Fruit fly (Drosophila melanogaster) whole organism, embryonic: Measurements from ENCODE around the gene CG9518.

ENCODE experiments used
- Awh ChIP-seq: fragments of 200-800 bp; sonication (Bioruptor generic); IDR thresholded peaks from 2 replicates; pipeline ENCODE4, ENCODE4 v1.3.6; 2022; ENCODE audit warnings: missing biosample characterization, missing genetic modification characterization
- CG10366 ChIP-seq: fragments of 200-800 bp; sonication (Bioruptor generic); IDR thresholded peaks from 2 replicates; pipeline ENCODE4 v1.3.6; 2022; ENCODE audit warnings: missing biosample characterization, missing genetic modification characterization
- CG12104 ChIP-seq: fragments of 200-800 bp; sonication (Bioruptor generic); optimal IDR thresholded peaks from 3 replicates; lab custom pipeline; 2016; ENCODE audit warnings: missing biosample characterization, missing genetic modification characterization
- CG13287 ChIP-seq: fragments of 200-800 bp; sonication (Bioruptor generic); IDR thresholded peaks from 2 replicates; pipeline ENCODE4 v1.3.6; 2022; ENCODE audit warnings: missing biosample characterization, missing genetic modification characterization; ENCODE audit not compliant: partially characterized antibody
- CG13894 ChIP-seq: fragments of 200-800 bp; sonication (Bioruptor generic); optimal IDR thresholded peaks from 3 replicates; lab custom pipeline; 2018; ENCODE audit warnings: missing biosample characterization, mild to moderate bottlenecking, missing genetic modification characterization, moderate library complexity
- CG17802 ChIP-seq: fragments of 200-800 bp; sonication (Bioruptor generic); optimal IDR thresholded peaks from 2 replicates; lab custom pipeline; 2018; ENCODE audit warnings: missing biosample characterization, mild to moderate bottlenecking, missing genetic modification characterization, moderate library complexity
- CG18619 ChIP-seq: fragments of 200-800 bp; sonication (Bioruptor generic); optimal IDR thresholded peaks from 3 replicates; lab custom pipeline; 2017; ENCODE audit warnings: missing biosample characterization, mild to moderate bottlenecking, missing genetic modification characterization
- CG34224 ChIP-seq: fragments of 200-800 bp; sonication (Bioruptor generic); IDR thresholded peaks from 3 replicates; pipeline ENCODE4 v1.3.6; 2022; ENCODE audit warnings: missing biosample characterization, missing genetic modification characterization; ENCODE audit not compliant: partially characterized antibody
- CG4617 ChIP-seq: fragments of 200-800 bp; sonication (Bioruptor generic); optimal IDR thresholded peaks from 3 replicates; lab custom pipeline; 2016; ENCODE audit warnings: missing biosample characterization, missing genetic modification characterization, borderline replicate concordance
- CG6654 ChIP-seq: fragments of 200-800 bp; sonication (Bioruptor generic); optimal IDR thresholded peaks from 2 replicates; lab custom pipeline; 2017; ENCODE audit warnings: missing biosample characterization, mild to moderate bottlenecking, missing genetic modification characterization
- CG6791 ChIP-seq: fragments of 200-800 bp; sonication (Bioruptor generic); IDR thresholded peaks from 3 replicates; pipeline ENCODE4 v1.3.6; 2022; ENCODE audit warnings: missing biosample characterization, missing genetic modification characterization; ENCODE audit not compliant: partially characterized antibody
- CG7271 ChIP-seq: fragments of 200-800 bp; sonication (Bioruptor generic); optimal IDR thresholded peaks from 2 replicates; lab custom pipeline; 2018; ENCODE audit warnings: missing biosample characterization, mild to moderate bottlenecking, missing genetic modification characterization, moderate library complexity
- CG7357 ChIP-seq: fragments of 200-800 bp; sonication (Bioruptor generic); IDR thresholded peaks from 3 replicates; pipeline ENCODE4 v1.3.6; 2022; ENCODE audit warnings: missing biosample characterization, missing genetic modification characterization
- CG9727 ChIP-seq: fragments of 200-800 bp; sonication (Bioruptor generic); optimal IDR thresholded peaks from 3 replicates; lab custom pipeline; 2017; ENCODE audit warnings: missing biosample characterization, mild to moderate bottlenecking, missing genetic modification characterization
- CrebB ChIP-seq: fragments of 200-800 bp; sonication (Bioruptor generic); optimal IDR thresholded peaks from 3 replicates; lab custom pipeline; 2018; ENCODE audit warnings: missing biosample characterization, mild to moderate bottlenecking, missing genetic modification characterization
- Doc2 ChIP-seq: fragments of 200-800 bp; sonication (Bioruptor generic); IDR thresholded peaks from 2 replicates; pipeline ENCODE4 v1.3.6; 2022; ENCODE audit warnings: missing biosample characterization, missing genetic modification characterization
- Eip74EF ChIP-seq, 2 experiments: fragments of 200-800 bp in 1 of 2; fragments of >200 bp in 1 of 2; sonication (Bioruptor generic) in 1 of 2; optimal IDR thresholded peaks; 2 replicates each; lab custom pipeline; 2017 to 2019; ENCODE audit warnings: missing biosample characterization in 2 of 2, missing genetic modification characterization in 2 of 2, mild to moderate bottlenecking in 1 of 2, moderate library complexity in 1 of 2
- HLH54F ChIP-seq: fragments of 200-800 bp; sonication (Bioruptor generic); optimal IDR thresholded peaks from 3 replicates; lab custom pipeline; 2016; ENCODE audit warnings: missing biosample characterization, missing genetic modification characterization
- Hey ChIP-seq: fragments of 200-800 bp; sonication (Bioruptor generic); optimal IDR thresholded peaks from 3 replicates; lab custom pipeline; 2018; ENCODE audit warnings: missing biosample characterization, mild to moderate bottlenecking, missing genetic modification characterization
- Jarid2 ChIP-seq: fragments of 200-800 bp; sonication (Bioruptor generic); optimal IDR thresholded peaks from 3 replicates; lab custom pipeline; 2017; ENCODE audit warnings: mild to moderate bottlenecking, missing biosample characterization, missing genetic modification reagents, missing genetic modification characterization
- Lpt ChIP-seq: fragments of >200 bp; optimal IDR thresholded peaks from 2 replicates; lab custom pipeline; 2018; ENCODE audit warnings: missing biosample characterization, missing genetic modification characterization
- NfI ChIP-seq: fragments of 200-800 bp; sonication (Bioruptor generic); optimal IDR thresholded peaks from 3 replicates; lab custom pipeline; 2018; ENCODE audit warnings: missing biosample characterization, mild to moderate bottlenecking, missing genetic modification characterization, moderate library complexity
- Oli ChIP-seq: fragments of 200-800 bp; sonication (Bioruptor generic); optimal IDR thresholded peaks from 2 replicates; lab custom pipeline; 2018; ENCODE audit warnings: missing biosample characterization, mild to moderate bottlenecking, missing genetic modification characterization, moderate library complexity
- Opbp ChIP-seq: fragments of 200-800 bp; sonication (Bioruptor generic); IDR thresholded peaks from 3 replicates; pipeline ENCODE4 v1.3.6; 2022; ENCODE audit warnings: missing biosample characterization, missing genetic modification characterization; ENCODE audit not compliant: partially characterized antibody
- Pdp1 ChIP-seq, 2 experiments: fragments of 200-800 bp; sonication (Bioruptor generic); optimal IDR thresholded peaks; 3 replicates each; lab custom pipeline; 2016; ENCODE audit warnings: missing biosample characterization in 2 of 2, missing genetic modification characterization in 2 of 2, mild to moderate bottlenecking in 1 of 2, moderate library complexity in 1 of 2
- Sox100B ChIP-seq: fragments of 200-800 bp; sonication (Bioruptor generic); optimal IDR thresholded peaks from 3 replicates; lab custom pipeline; 2018; ENCODE audit warnings: missing biosample characterization, mild to moderate bottlenecking, missing genetic modification characterization
- ab ChIP-seq: fragments of 200-800 bp; sonication (Bioruptor generic); optimal IDR thresholded peaks from 2 replicates; lab custom pipeline; 2016; ENCODE audit warnings: missing biosample characterization, missing genetic modification characterization
- az2 ChIP-seq: fragments of 200-800 bp; sonication (Bioruptor generic); optimal IDR thresholded peaks from 3 replicates; lab custom pipeline; 2016; ENCODE audit warnings: missing biosample characterization, missing genetic modification characterization
- bab2 ChIP-seq: fragments of 200-800 bp; sonication (Bioruptor generic); optimal IDR thresholded peaks from 2 replicates; lab custom pipeline; 2016; ENCODE audit warnings: missing biosample characterization, missing genetic modification characterization
- dan ChIP-seq: fragments of 200-800 bp; sonication (Bioruptor generic); IDR thresholded peaks from 2 replicates; pipeline ENCODE4 v1.3.6; 2022; ENCODE audit warnings: missing biosample characterization, missing genetic modification characterization
- dimm ChIP-seq: fragments of 200-800 bp; sonication (Bioruptor generic); IDR thresholded peaks from 2 replicates; pipeline ENCODE4 v1.3.6; 2022; ENCODE audit warnings: missing biosample characterization, missing genetic modification characterization
- disco-r ChIP-seq: fragments of 200-800 bp; sonication (Bioruptor generic); optimal IDR thresholded peaks from 2 replicates; lab custom pipeline; 2016; ENCODE audit warnings: missing biosample characterization, missing genetic modification characterization
- dysf ChIP-seq: fragments of 200-800 bp; sonication (Bioruptor generic); IDR thresholded peaks from 3 replicates; pipeline ENCODE4 v1.3.6; 2022; ENCODE audit warnings: missing biosample characterization, missing genetic modification characterization
- fru ChIP-seq: fragments of >200 bp; optimal IDR thresholded peaks from 2 replicates; lab custom pipeline; 2017
- gce ChIP-seq: fragments of 200-800 bp; sonication (Bioruptor generic); IDR thresholded peaks from 3 replicates; pipeline ENCODE4 v1.3.6; 2022; ENCODE audit warnings: missing biosample characterization, missing genetic modification characterization
- her ChIP-seq: fragments of 200-800 bp; sonication (Bioruptor generic); optimal IDR thresholded peaks from 2 replicates; lab custom pipeline; 2016; ENCODE audit warnings: missing biosample characterization, missing genetic modification characterization
- kah ChIP-seq: fragments of 200-800 bp; sonication (Bioruptor generic); optimal IDR thresholded peaks from 2 replicates; lab custom pipeline; 2018; ENCODE audit warnings: missing biosample characterization, mild to moderate bottlenecking, missing genetic modification characterization
- lmd ChIP-seq: fragments of 200-800 bp; sonication (Bioruptor generic); IDR thresholded peaks from 2 replicates; pipeline ENCODE4 v1.3.6; 2022; ENCODE audit warnings: missing biosample characterization, missing genetic modification characterization
- nerfin-2 ChIP-seq: fragments of 200-800 bp; sonication (Bioruptor generic); IDR thresholded peaks from 2 replicates; pipeline ENCODE4 v1.3.6; 2022; ENCODE audit warnings: missing biosample characterization, missing genetic modification characterization; ENCODE audit not compliant: partially characterized antibody
- nmo ChIP-seq: fragments of 200-800 bp; sonication (Bioruptor generic); optimal IDR thresholded peaks from 2 replicates; lab custom pipeline; 2018; ENCODE audit warnings: missing biosample characterization, mild to moderate bottlenecking, missing genetic modification characterization, moderate library complexity
- org-1 ChIP-seq: fragments of 200-800 bp; sonication (Bioruptor generic); optimal IDR thresholded peaks from 2 replicates; lab custom pipeline; 2017; ENCODE audit warnings: missing biosample characterization, missing genetic modification characterization
- otp ChIP-seq: fragments of 200-800 bp; sonication (Bioruptor generic); IDR thresholded peaks from 3 replicates; pipeline ENCODE4, ENCODE4 v1.3.6; 2022; ENCODE audit warnings: missing biosample characterization, missing genetic modification characterization
- pfk ChIP-seq: fragments of 200-800 bp; sonication (Bioruptor generic); optimal IDR thresholded peaks from 2 replicates; lab custom pipeline; 2018; ENCODE audit warnings: missing biosample characterization, mild to moderate bottlenecking, missing genetic modification characterization, moderate library complexity
- psq ChIP-seq: fragments of 200-800 bp; sonication (Bioruptor generic); optimal IDR thresholded peaks from 2 replicates; lab custom pipeline; 2017; ENCODE audit warnings: missing biosample characterization, missing genetic modification characterization
- sens ChIP-seq: fragments of 200-800 bp; sonication (Bioruptor generic); peaks from one replicate; lab custom pipeline; 2016; ENCODE audit warnings: missing biosample characterization, missing genetic modification characterization
- sim ChIP-seq: fragments of 200-800 bp; sonication (Bioruptor generic); IDR thresholded peaks from 2 replicates; pipeline ENCODE4 v1.3.6; 2022; ENCODE audit warnings: missing biosample characterization, missing genetic modification characterization
- sima ChIP-seq: fragments of 200-800 bp; sonication (Bioruptor generic); optimal IDR thresholded peaks from 2 replicates; lab custom pipeline; 2016; ENCODE audit warnings: missing biosample characterization, missing genetic modification characterization
- sisA ChIP-seq: fragments of 200-800 bp; sonication (Bioruptor generic); IDR thresholded peaks from 2 replicates; pipeline ENCODE4 v1.3.6; 2022; ENCODE audit warnings: missing biosample characterization, missing genetic modification characterization
- sna ChIP-seq: fragments of 200-800 bp; sonication (Bioruptor generic); IDR thresholded peaks from 2 replicates; pipeline ENCODE4 v1.3.6; 2022; ENCODE audit warnings: missing biosample characterization, missing genetic modification characterization; ENCODE audit not compliant: partially characterized antibody
- wek ChIP-seq: fragments of 200-800 bp; sonication (Bioruptor generic); optimal IDR thresholded peaks from 3 replicates; lab custom pipeline; 2018; ENCODE audit warnings: missing biosample characterization, mild to moderate bottlenecking, missing genetic modification characterization, moderate library complexity

Gene CG9518

DNA sequence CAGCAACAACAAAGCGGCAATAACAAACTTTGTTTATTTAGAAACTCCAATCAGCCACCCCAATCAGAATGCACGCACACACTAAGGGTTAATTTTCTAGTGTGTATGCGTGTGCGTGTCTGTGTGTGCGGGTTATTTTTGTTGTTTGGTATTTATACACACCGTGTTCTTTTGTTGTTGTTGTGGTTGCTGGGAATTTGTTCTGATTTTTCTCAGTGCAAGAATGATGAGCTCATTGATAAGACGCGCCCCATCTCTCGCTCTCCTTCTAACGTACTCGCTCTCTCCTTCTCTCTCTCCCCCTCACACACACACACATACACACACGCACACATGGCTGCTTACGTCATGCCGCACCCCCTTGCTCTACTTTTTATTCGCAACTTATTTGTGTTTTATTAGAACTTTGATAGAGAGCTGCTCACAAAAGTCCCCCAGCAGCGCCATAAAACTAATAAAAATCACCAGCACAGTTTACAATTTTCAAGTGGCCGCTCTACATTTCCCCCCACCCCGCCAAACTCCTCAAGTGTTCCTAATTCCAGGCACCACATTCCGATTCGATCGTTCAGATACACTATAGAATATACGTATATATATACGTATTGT is 31.1 kb downstream of the CG9518 start (continued):
- TF ChIP-seq CG4617 (GFP tag; lab: Kevin White, UChicago) (peak; percentile 3), az2 (GFP tag; lab: Kevin White, UChicago) (peak; percentile 15), sima (GFP tag; lab: Kevin White, UChicago) (no peak), CG34224 (no peak), Sox100B (no peak), CG17802 (tag; lab: Kevin White, UChicago) (no peak), Oli (peak; percentile 36), dysf (GFP tag; lab: Robert Waterston, UW) (peak; percentile 70), dimm (no peak), nmo (GFP tag; lab: Kevin White, UChicago) (no peak), Awh (GFP tag; lab: Robert Waterston, UW) (no peak), otp (GFP tag; lab: Robert Waterston, UW) (0 out of 3 replicates have a peak, but pooled peaks have one; percentile 17), sna (GFP tag; lab: Robert Waterston, UW) (no peak), disco-r (GFP tag; lab: Kevin White, UChicago) (no peak), CG6791 (no peak), psq (GFP tag; lab: Kevin White, UChicago) (no peak), gce (GFP tag; lab: Robert Waterston, UW) (no peak), CG6654 (GFP tag; lab: Kevin White, UChicago) (no peak), nerfin-2 (no peak), Lpt (GFP tag; lab: Kevin White, UChicago) (no peak), Hey (tag; lab: Kevin White, UChicago) (no peak), lmd (GFP tag; lab: Robert Waterston, UW) (peak; percentile 54; the same call in 1 of the 2 replicates), CG7357 (GFP tag; lab: Robert Waterston, UW) (no peak), sim (GFP tag; lab: Robert Waterston, UW) (no peak), Pdp1 (GFP tag; optimal IDR thresholded peaks at IDR 0.05; lab: Kevin White, UChicago) (peak in 1 of 2 experiments; percentile 92), bab2 (GFP tag; lab: Kevin White, UChicago) (no peak), sens (GFP tag; lab: Kevin White, UChicago) (peak; percentile 71), CG13894 (tag; lab: Kevin White, UChicago) (peak; percentile 91), HLH54F (GFP tag; lab: Kevin White, UChicago) (peak; percentile 42), Jarid2 (GFP tag; lab: Kevin White, UChicago) (peak; percentile 30), her (GFP tag; lab: Kevin White, UChicago) (peak; percentile 71), Opbp (GFP tag; lab: Robert Waterston, UW) (no peak), org-1 (GFP tag; lab: Kevin White, UChicago) (peak; percentile 17), fru (no peak), CG7271 (tag; lab: Kevin White, UChicago) (no peak), kah (GFP tag; lab: Kevin White, UChicago) (no peak), Doc2 (GFP tag; lab: Robert Waterston, UW) (no peak), CG18619 (no peak), NfI (GFP tag; lab: Kevin White, UChicago) (peak; percentile 20), dan (GFP tag; lab: Robert Waterston, UW) (no peak), CG13287 (GFP tag; lab: Robert Waterston, UW) (no peak), Eip74EF (GFP tag; optimal IDR thresholded peaks at IDR 0.05; lab: Kevin White, UChicago) (no peak), CG10366 (GFP tag; lab: Robert Waterston, UW) (peak; percentile 23; the same call in 1 of the 2 replicates), pfk (GFP tag; lab: Kevin White, UChicago) (no peak), CG9727 (peak; percentile 42), CrebB (peak; percentile 23), wek (no peak), ab (GFP tag; lab: Kevin White, UChicago) (peak; percentile 5), sisA (GFP tag; lab: Robert Waterston, UW) (peak; percentile 20; the same call in 1 of the 2 replicates), CG12104 (GFP tag; lab: Kevin White, UChicago) (no peak)
